Worm (Caenorhabditis elegans): ENCODE data around the gene wht-4.

DNA sequence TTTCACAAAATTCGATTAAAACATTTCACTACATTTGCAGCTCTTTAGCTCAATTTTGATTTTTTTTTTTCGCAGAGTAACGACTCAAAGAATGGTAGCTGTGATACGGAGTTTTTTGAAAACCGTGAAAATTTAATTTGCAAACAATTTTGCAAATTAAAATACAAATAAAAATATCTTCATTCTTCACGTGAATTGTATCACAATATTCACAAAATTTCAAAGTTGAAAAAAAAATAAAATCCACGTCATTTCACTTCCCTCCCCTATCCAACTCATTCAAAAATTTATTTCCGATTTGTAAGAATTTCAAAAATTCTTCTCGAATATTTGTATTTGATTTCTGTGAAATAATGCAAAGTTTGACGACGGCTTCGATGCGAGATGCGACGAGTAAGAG lies at the start of gene wht-4:
- TF ChIP-seq elt-1 (tag; optimal IDR thresholded peaks at IDR 0.05; ENCODE audit: borderline replicate concordance, insufficient read depth): no peak
- TF ChIP-seq ceh-39 (tag; optimal IDR thresholded peaks at IDR 0.05): no peak
- no peak for TF ChIP-seq hlh-1 (tag; optimal IDR thresholded peaks at IDR 0.05)
